Fruit fly (Drosophila melanogaster) whole organism, embryonic: Measurements from ENCODE around the gene jim.
A peak's percentile ranks its signal among the peaks of the same experiment; 100 is the strongest.

ENCODE experiments used
- ATbp ChIP-seq: fragments of 200-800 bp; sonication (Bioruptor generic); optimal IDR thresholded peaks from 2 replicates; lab custom pipeline; 2017; ENCODE audit warnings: missing biosample characterization, mild to moderate bottlenecking, missing genetic modification characterization, missing genetic modification reagents
- Aef1 ChIP-seq: fragments of 200-800 bp; sonication (Bioruptor generic); IDR thresholded peaks from 3 replicates; pipeline ENCODE4 v1.3.6; 2022; ENCODE audit warnings: missing biosample characterization, missing genetic modification characterization
- Atf6 ChIP-seq: fragments of 200-800 bp; sonication (Bioruptor generic); IDR thresholded peaks from 2 replicates; pipeline ENCODE4 v1.3.6; 2022; ENCODE audit warnings: missing biosample characterization, missing genetic modification characterization
- Awh ChIP-seq: fragments of 200-800 bp; sonication (Bioruptor generic); IDR thresholded peaks from 2 replicates; pipeline ENCODE4, ENCODE4 v1.3.6; 2022; ENCODE audit warnings: missing biosample characterization, missing genetic modification characterization
- CG1024 ChIP-seq: fragments of 200-800 bp; sonication (Bioruptor generic); IDR thresholded peaks from 2 replicates; pipeline ENCODE4 v1.3.6; 2022; ENCODE audit warnings: missing biosample characterization, missing genetic modification characterization
- CG11560 ChIP-seq: fragments of 200-800 bp; sonication (Bioruptor generic); IDR thresholded peaks from 3 replicates; pipeline ENCODE4 v1.3.6; 2022; ENCODE audit warnings: missing biosample characterization, missing genetic modification characterization
- CG14860 ChIP-seq: fragments of 200-800 bp; sonication (Bioruptor generic); IDR thresholded peaks from 3 replicates; pipeline ENCODE4 v1.3.6; 2022; ENCODE audit warnings: missing biosample characterization, missing genetic modification characterization; ENCODE audit not compliant: partially characterized antibody
- CG1792 ChIP-seq: fragments of 200-800 bp; sonication (Bioruptor generic); optimal IDR thresholded peaks from 2 replicates; lab custom pipeline; 2016; ENCODE audit warnings: missing biosample characterization, missing genetic modification characterization
- CG2120 ChIP-seq: fragments of 200-800 bp; sonication (Bioruptor generic); optimal IDR thresholded peaks from 3 replicates; lab custom pipeline; 2016; ENCODE audit warnings: missing biosample characterization, missing genetic modification characterization
- CG2202 ChIP-seq: fragments of 200-800 bp; sonication (Bioruptor generic); optimal IDR thresholded peaks from 2 replicates; lab custom pipeline; 2018; ENCODE audit warnings: missing biosample characterization, mild to moderate bottlenecking, missing genetic modification characterization
- CG2889 ChIP-seq: fragments of 200-800 bp; sonication (Bioruptor generic); IDR thresholded peaks from 3 replicates; pipeline ENCODE4 v1.3.6; 2022; ENCODE audit warnings: missing biosample characterization, missing genetic modification characterization
- CG4328 ChIP-seq: fragments of 200-800 bp; sonication (Bioruptor generic); optimal IDR thresholded peaks from 3 replicates; lab custom pipeline; 2017; ENCODE audit warnings: missing biosample characterization, missing genetic modification reagents, missing genetic modification characterization
- CG5953 ChIP-seq: fragments of 200-800 bp; sonication (Bioruptor generic); IDR thresholded peaks from 2 replicates; pipeline ENCODE4 v1.3.6; 2022; ENCODE audit warnings: missing biosample characterization, missing genetic modification characterization
- CG7372 ChIP-seq: fragments of 200-800 bp; sonication (Bioruptor generic); IDR thresholded peaks from 2 replicates; pipeline ENCODE4 v1.3.6; 2022; ENCODE audit warnings: missing biosample characterization, missing genetic modification characterization
- CG7786 ChIP-seq: fragments of 200-800 bp; sonication (Bioruptor generic); optimal IDR thresholded peaks from 2 replicates; lab custom pipeline; 2016; ENCODE audit warnings: missing biosample characterization, missing genetic modification characterization
- CG8290 ChIP-seq, 3 experiments: fragments of 200-800 bp; sonication (Bioruptor generic); optimal IDR thresholded peaks; 2 replicates each; lab custom pipeline; 2016 to 2019; ENCODE audit warnings: missing biosample characterization in 3 of 3, missing genetic modification characterization in 3 of 3, mild to moderate bottlenecking in 2 of 3, moderate library complexity in 1 of 3
- CG8478 ChIP-seq: fragments of >200 bp; optimal IDR thresholded peaks from 2 replicates; lab custom pipeline; 2018
- CG8765 ChIP-seq: fragments of 200-800 bp; sonication (Bioruptor generic); IDR thresholded peaks from 2 replicates; pipeline ENCODE4 v1.3.6; 2022; ENCODE audit warnings: missing biosample characterization, missing genetic modification characterization
- Dad ChIP-seq: fragments of 200-800 bp; sonication (Bioruptor generic); optimal IDR thresholded peaks from 3 replicates; lab custom pipeline; 2016; ENCODE audit warnings: missing biosample characterization, missing genetic modification characterization
- H2.0 ChIP-seq: fragments of 200-800 bp; sonication (Bioruptor generic); IDR thresholded peaks from 2 replicates; pipeline ENCODE4 v1.3.6; 2022; ENCODE audit warnings: missing biosample characterization, missing genetic modification characterization
- Kr ChIP-seq: fragments of 200-800 bp; sonication (Bioruptor generic); optimal IDR thresholded peaks from 2 replicates; lab custom pipeline; 2017; ENCODE audit warnings: missing biosample characterization, mild to moderate bottlenecking, missing genetic modification characterization
- Med ChIP-seq: fragments of 200-800 bp; sonication (Bioruptor generic); peaks from one replicate; lab custom pipeline; 2016; ENCODE audit warnings: missing biosample characterization, missing genetic modification characterization, mild to moderate bottlenecking, inconsistent platforms, moderate library complexity
- NC2β ChIP-seq: fragments of 200-800 bp; sonication (Bioruptor generic); optimal IDR thresholded peaks from 2 replicates; lab custom pipeline; 2016; ENCODE audit warnings: missing biosample characterization, missing genetic modification characterization
- Opbp ChIP-seq: fragments of 200-800 bp; sonication (Bioruptor generic); IDR thresholded peaks from 3 replicates; pipeline ENCODE4 v1.3.6; 2022; ENCODE audit warnings: missing biosample characterization, missing genetic modification characterization; ENCODE audit not compliant: partially characterized antibody
- PHDP ChIP-seq: fragments of 200-800 bp; sonication (Bioruptor generic); optimal IDR thresholded peaks from 3 replicates; lab custom pipeline; 2018; ENCODE audit warnings: missing biosample characterization, mild to moderate bottlenecking, missing genetic modification characterization, moderate library complexity
- Pdp1 ChIP-seq, 2 experiments: fragments of 200-800 bp; sonication (Bioruptor generic); optimal IDR thresholded peaks; 3 replicates each; lab custom pipeline; 2016; ENCODE audit warnings: missing biosample characterization in 2 of 2, missing genetic modification characterization in 2 of 2, mild to moderate bottlenecking in 1 of 2, moderate library complexity in 1 of 2
- Side ChIP-seq: fragments of 200-800 bp; sonication (Bioruptor generic); optimal IDR thresholded peaks from 2 replicates; lab custom pipeline; 2016; ENCODE audit warnings: missing biosample characterization, missing genetic modification characterization
- Taf1 ChIP-seq: fragments of 200-800 bp; sonication (Bioruptor generic); IDR thresholded peaks from 2 replicates; pipeline ENCODE4 v1.3.6; 2022; ENCODE audit warnings: missing biosample characterization, missing genetic modification characterization
- abd-A ChIP-seq: fragments of 200-800 bp; sonication (Bioruptor generic); optimal IDR thresholded peaks from 3 replicates; lab custom pipeline; 2019; ENCODE audit warnings: missing biosample characterization, mild to moderate bottlenecking, missing genetic modification characterization, moderate library complexity
- btn ChIP-seq: fragments of 200-800 bp; sonication (Bioruptor generic); optimal IDR thresholded peaks from 2 replicates; lab custom pipeline; 2016; ENCODE audit warnings: missing biosample characterization, missing genetic modification characterization
- corto ChIP-seq: fragments of 200-800 bp; sonication (Bioruptor generic); optimal IDR thresholded peaks from 2 replicates; lab custom pipeline; 2016; ENCODE audit warnings: missing biosample characterization, mild to moderate bottlenecking, missing genetic modification characterization, moderate library complexity
- dan ChIP-seq: fragments of 200-800 bp; sonication (Bioruptor generic); IDR thresholded peaks from 2 replicates; pipeline ENCODE4 v1.3.6; 2022; ENCODE audit warnings: missing biosample characterization, missing genetic modification characterization
- dmrt99B ChIP-seq: fragments of 200-800 bp; sonication (Bioruptor generic); optimal IDR thresholded peaks from 2 replicates; lab custom pipeline; 2018; ENCODE audit warnings: missing biosample characterization, mild to moderate bottlenecking, missing genetic modification characterization, moderate library complexity
- dpn ChIP-seq, 2 experiments: fragments of 200-800 bp; sonication (Bioruptor generic); optimal IDR thresholded peaks; 3 replicates each; lab custom pipeline; 2016; ENCODE audit warnings: missing biosample characterization in 2 of 2, missing genetic modification characterization in 2 of 2
- dysf ChIP-seq: fragments of 200-800 bp; sonication (Bioruptor generic); IDR thresholded peaks from 3 replicates; pipeline ENCODE4 v1.3.6; 2022; ENCODE audit warnings: missing biosample characterization, missing genetic modification characterization
- esg ChIP-seq: fragments of 200-800 bp; sonication (Bioruptor generic); conservative IDR thresholded peaks from 2 replicates; pipeline ENCODE4 v1.3.6; 2022; ENCODE audit warnings: missing biosample characterization, missing genetic modification characterization
- fu2 ChIP-seq: fragments of 200-800 bp; sonication (Bioruptor generic); optimal IDR thresholded peaks from 2 replicates; lab custom pipeline; 2016; ENCODE audit warnings: missing biosample characterization, missing genetic modification characterization
- gcm2 ChIP-seq: fragments of 200-800 bp; sonication (Bioruptor generic); optimal IDR thresholded peaks from 2 replicates; lab custom pipeline; 2016; ENCODE audit warnings: missing biosample characterization, missing genetic modification characterization
- gsb ChIP-seq: fragments of 200-800 bp; sonication (Bioruptor generic); IDR thresholded peaks from 2 replicates; pipeline ENCODE4 v1.3.6; 2022; ENCODE audit warnings: missing biosample characterization, missing genetic modification characterization
- jigr1 ChIP-seq: fragments of 200-800 bp; sonication (Bioruptor generic); IDR thresholded peaks from 3 replicates; pipeline ENCODE4 v1.3.6; 2022; ENCODE audit warnings: missing biosample characterization, missing genetic modification characterization
- lola ChIP-seq, 3 experiments: fragments of >200 bp in 2 of 3; fragments of 200-800 bp in 1 of 3; sonication (Bioruptor generic) in 1 of 3; optimal IDR thresholded peaks; 2 replicates each; lab custom pipeline; 2017 to 2019; ENCODE audit warnings: missing biosample characterization in 3 of 3, missing genetic modification characterization in 3 of 3, mild to moderate bottlenecking in 1 of 3, moderate library complexity in 1 of 3
- pita ChIP-seq: fragments of 200-800 bp; sonication (Bioruptor generic); optimal IDR thresholded peaks from 2 replicates; lab custom pipeline; 2017; ENCODE audit warnings: missing biosample characterization, mild to moderate bottlenecking, missing genetic modification characterization
- pnt ChIP-seq: fragments of 200-800 bp; sonication (Bioruptor generic); optimal IDR thresholded peaks from 3 replicates; lab custom pipeline; 2016; ENCODE audit warnings: missing biosample characterization, missing genetic modification characterization
- ranshi ChIP-seq: fragments of 200-800 bp; sonication (Bioruptor generic); IDR thresholded peaks from 2 replicates; pipeline ENCODE4 v1.3.6; 2022; ENCODE audit warnings: missing biosample characterization, missing genetic modification characterization
- rib ChIP-seq: fragments of 200-800 bp; sonication (Bioruptor generic); IDR thresholded peaks from 2 replicates; pipeline ENCODE4 v1.3.6; 2022; ENCODE audit warnings: missing biosample characterization, missing genetic modification characterization
- scrt ChIP-seq: fragments of 200-800 bp; sonication (Bioruptor generic); optimal IDR thresholded peaks from 2 replicates; lab custom pipeline; 2018; ENCODE audit warnings: missing biosample characterization, mild to moderate bottlenecking, missing genetic modification characterization, moderate library complexity
- sens ChIP-seq: fragments of 200-800 bp; sonication (Bioruptor generic); peaks from one replicate; lab custom pipeline; 2016; ENCODE audit warnings: missing biosample characterization, missing genetic modification characterization
- sima ChIP-seq: fragments of 200-800 bp; sonication (Bioruptor generic); optimal IDR thresholded peaks from 2 replicates; lab custom pipeline; 2016; ENCODE audit warnings: missing biosample characterization, missing genetic modification characterization
- stc ChIP-seq: fragments of 200-800 bp; sonication (Bioruptor generic); IDR thresholded peaks from 2 replicates; pipeline ENCODE4 v1.3.6; 2022; ENCODE audit warnings: missing biosample characterization, missing genetic modification characterization
- sug ChIP-seq: fragments of 200-800 bp; optimal IDR thresholded peaks from 2 replicates; lab custom pipeline; 2019; ENCODE audit warnings: missing biosample characterization, mild to moderate bottlenecking, missing genetic modification characterization, moderate library complexity
- vfl ChIP-seq: fragments of 200-800 bp; sonication (Bioruptor generic); optimal IDR thresholded peaks from 2 replicates; lab custom pipeline; 2016; ENCODE audit warnings: missing biosample characterization, missing genetic modification characterization
- wdn ChIP-seq: fragments of 200-800 bp; sonication (Bioruptor generic); IDR thresholded peaks from 2 replicates; pipeline ENCODE4 v1.3.6; 2022; ENCODE audit warnings: missing biosample characterization, missing genetic modification characterization

jim gene

dm6 chr3L:22871845-22872361, 36.9 kb upstream of the jim start, which contains the start of the genes CG11109 and Arf1 (continued):
- TF ChIP-seq pnt (GFP tag; lab: Kevin White, UChicago) = no peak
- TF ChIP-seq CG1024 (GFP tag; lab: Robert Waterston, UW) = no peak
- no peak for TF ChIP-seq scrt (GFP tag; lab: Kevin White, UChicago)
- TF ChIP-seq sima (GFP tag; lab: Kevin White, UChicago) = no peak
- no peak for TF ChIP-seq CG2202
- no peak for TF ChIP-seq CG7786
- TF ChIP-seq CG1792 = no peak
- TF ChIP-seq H2.0 = 0 out of 2 replicates have a peak, but pooled peaks have one; percentile 18
- TF ChIP-seq PHDP = no peak
- no peak for TF ChIP-seq wdn
- TF ChIP-seq ranshi = no peak
- TF ChIP-seq pita (GFP tag; lab: Kevin White, UChicago) = no peak
- TF ChIP-seq CG8478 (lab: Kevin White, UChicago) = no peak
- TF ChIP-seq dysf (GFP tag; lab: Robert Waterston, UW) = no peak
- TF ChIP-seq stc (GFP tag; lab: Robert Waterston, UW) = no peak
- peak; percentile 81 for TF ChIP-seq Med (GFP tag; lab: Kevin White, UChicago)
- peak; percentile 92 for TF ChIP-seq CG11560 (tag; lab: Robert Waterston, UW)
- no peak for TF ChIP-seq Awh
- TF ChIP-seq Pdp1 (GFP tag; optimal IDR thresholded peaks at IDR 0.05; lab: Kevin White, UChicago) = peak in 1 of 2 experiments; percentile 7
- TF ChIP-seq ATbp (GFP tag; lab: Kevin White, UChicago) = no peak
- no peak for TF ChIP-seq abd-A (tag; lab: Kevin White, UChicago)
- no peak for TF ChIP-seq Aef1 (GFP tag; lab: Robert Waterston, UW)
- TF ChIP-seq CG7372 (GFP tag; lab: Robert Waterston, UW) = no peak
- no peak for TF ChIP-seq gcm2 (GFP tag; lab: Kevin White, UChicago)
- TF ChIP-seq CG5953 (GFP tag; lab: Robert Waterston, UW) = no peak
- no peak for TF ChIP-seq esg (GFP tag; lab: Robert Waterston, UW)
- TF ChIP-seq btn (GFP tag; lab: Kevin White, UChicago) = no peak
- peak; percentile 82 for TF ChIP-seq Opbp (GFP tag; lab: Robert Waterston, UW)
- no peak for TF ChIP-seq Side (GFP tag; lab: Kevin White, UChicago)
- TF ChIP-seq dpn (GFP tag; optimal IDR thresholded peaks at IDR 0.05; lab: Kevin White, UChicago) = no peak
- peak; percentile 18 for TF ChIP-seq sug (tag; lab: Kevin White, UChicago)
- TF ChIP-seq CG8765 = no peak
- no peak for TF ChIP-seq gsb
- no peak for TF ChIP-seq CG2889 (GFP tag; lab: Robert Waterston, UW)
- TF ChIP-seq Taf1 = no peak
- TF ChIP-seq CG8290 (GFP tag; optimal IDR thresholded peaks at IDR 0.05; lab: Kevin White, UChicago) = no peak
- TF ChIP-seq CG8290 (tag; optimal IDR thresholded peaks at IDR 0.05; lab: Kevin White, UChicago) = peak in 1 of 2 experiments; percentile 76
- no peak for TF ChIP-seq CG2120 (GFP tag; lab: Kevin White, UChicago)
- peak; percentile 60 for TF ChIP-seq CG14860 (GFP tag; lab: Robert Waterston, UW)
- no peak for TF ChIP-seq Kr
- TF ChIP-seq sens (GFP tag; lab: Kevin White, UChicago) = no peak
- TF ChIP-seq NC2β = no peak
- no peak for TF ChIP-seq CG4328
- TF ChIP-seq dmrt99B = no peak
- TF ChIP-seq Dad = no peak
- no peak for TF ChIP-seq lola (GFP tag; optimal IDR thresholded peaks at IDR 0.05; lab: Kevin White, UChicago)
- TF ChIP-seq vfl (GFP tag; lab: Kevin White, UChicago) = no peak
- TF ChIP-seq Atf6 (GFP tag; lab: Robert Waterston, UW) = no peak
- no peak for TF ChIP-seq rib (GFP tag; lab: Robert Waterston, UW)
- no peak for TF ChIP-seq jigr1 (GFP tag; lab: Robert Waterston, UW)
- TF ChIP-seq dan = no peak
- no peak for TF ChIP-seq corto (GFP tag; lab: Kevin White, UChicago)
- TF ChIP-seq fu2 (GFP tag; lab: Kevin White, UChicago) = no peak
